Fruit fly (Drosophila melanogaster): Measurements from ENCODE around the gene CHMP2B.

CHMP2B gene

DNA sequence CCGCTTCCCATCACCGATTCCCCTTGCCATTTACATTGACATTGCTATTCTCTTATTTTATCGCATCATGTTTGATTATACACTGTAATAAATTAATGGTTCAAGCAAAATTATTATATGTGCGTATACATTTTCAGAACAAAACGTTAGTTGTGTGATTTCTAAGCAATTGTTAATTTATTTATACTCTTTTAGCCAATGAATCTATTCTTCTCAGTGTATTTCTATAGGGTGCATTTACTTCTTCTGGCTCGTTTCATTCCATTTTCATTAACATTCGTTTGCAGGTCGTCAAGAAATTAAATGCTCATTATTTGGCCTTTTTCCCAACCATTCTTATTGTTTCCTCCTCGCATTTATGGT lies 48.1 kb downstream of the CHMP2B start (continued):
- no peak for TF ChIP-seq abd-A (tag; optimal IDR thresholded peaks at IDR 0.05)
- no peak for TF ChIP-seq corto (GFP tag; optimal IDR thresholded peaks at IDR 0.05)
- no peak for TF ChIP-seq eyg (GFP tag; optimal IDR thresholded peaks at IDR 0.05)
- no peak for TF ChIP-seq CG12744 (GFP tag; optimal IDR thresholded peaks at IDR 0.05)
- peak; percentile 23 for TF ChIP-seq HHEX (GFP tag; optimal IDR thresholded peaks at IDR 0.05)
- TF ChIP-seq CG8089 (GFP tag; optimal IDR thresholded peaks at IDR 0.05), result peak; percentile 59
- TF ChIP-seq jumu (GFP tag; optimal IDR thresholded peaks at IDR 0.05), result peak; percentile 1
- no peak for TF ChIP-seq ato (GFP tag; IDR thresholded peaks at IDR 0.05; ENCODE audit: partially characterized antibody)
- no peak for TF ChIP-seq lbe (GFP tag; optimal IDR thresholded peaks at IDR 0.05)
- no peak for TF ChIP-seq tx (GFP tag; optimal IDR thresholded peaks at IDR 0.05)
- TF ChIP-seq CG32767 (GFP tag; IDR thresholded peaks at IDR 0.05), result peak; percentile 51; the same call in 1 of the 2 replicates
- TF ChIP-seq D19B (GFP tag; optimal IDR thresholded peaks at IDR 0.05), result peak; percentile 13
- no peak for TF ChIP-seq MTF-1 (GFP tag; optimal IDR thresholded peaks at IDR 0.05; ENCODE audit: borderline replicate concordance)
- no peak for TF ChIP-seq CG15011 (GFP tag; optimal IDR thresholded peaks at IDR 0.05)
- TF ChIP-seq fd3F (GFP tag; optimal IDR thresholded peaks at IDR 0.05), result peak; percentile 8
- no peak for TF ChIP-seq fru (optimal IDR thresholded peaks at IDR 0.05)
- TF ChIP-seq D (optimal IDR thresholded peaks at IDR 0.05), result no peak
- TF ChIP-seq D (GFP tag; optimal IDR thresholded peaks at IDR 0.05), result peak; percentile 25
- TF ChIP-seq Mad (GFP tag; optimal IDR thresholded peaks at IDR 0.05), result no peak
- TF ChIP-seq dm (GFP tag; optimal IDR thresholded peaks at IDR 0.05), result no peak
- TF ChIP-seq CG3847 (GFP tag; IDR thresholded peaks at IDR 0.05), result 0 out of 2 replicates have a peak, but pooled peaks have one; percentile 18
- TF ChIP-seq Oli (tag; optimal IDR thresholded peaks at IDR 0.05), result peak; percentile 65
- TF ChIP-seq CG4820 (GFP tag; optimal IDR thresholded peaks at IDR 0.05), result peak; percentile 57
- TF ChIP-seq CG2889 (GFP tag; IDR thresholded peaks at IDR 0.05), result no peak; the same call in 2 of the 3 replicates
- peak; percentile 52 for TF ChIP-seq Hsf (GFP tag; optimal IDR thresholded peaks at IDR 0.05)
- no peak for TF ChIP-seq CG1647 (GFP tag; optimal IDR thresholded peaks at IDR 0.05)
- peak; percentile 66 for TF ChIP-seq zf30C (GFP tag; optimal IDR thresholded peaks at IDR 0.05)
- no peak for TF ChIP-seq bigmax (GFP tag; optimal IDR thresholded peaks at IDR 0.05)
- TF ChIP-seq Hr3 (GFP tag; optimal IDR thresholded peaks at IDR 0.05), result peak; percentile 38
- no peak for TF ChIP-seq CG4617 (GFP tag; optimal IDR thresholded peaks at IDR 0.05; ENCODE audit: borderline replicate concordance)
- TF ChIP-seq CG33557 (GFP tag; optimal IDR thresholded peaks at IDR 0.05), result peak; percentile 40
- peak; percentile 53 for TF ChIP-seq CG10654 (GFP tag; optimal IDR thresholded peaks at IDR 0.05)
- TF ChIP-seq cas (GFP tag; IDR thresholded peaks at IDR 0.05), result no peak
- TF ChIP-seq usp (GFP tag; optimal IDR thresholded peaks at IDR 0.05), result no peak
- TF ChIP-seq NK7.1 (GFP tag; optimal IDR thresholded peaks at IDR 0.05), result no peak
- TF ChIP-seq cato (GFP tag; optimal IDR thresholded peaks at IDR 0.05; ENCODE audit: borderline replicate concordance), result no peak
- peak; percentile 57 for TF ChIP-seq B-H1 (GFP tag; IDR thresholded peaks at IDR 0.05)
- TF ChIP-seq Ravus (GFP tag; IDR thresholded peaks at IDR 0.05), result no peak
- no peak for TF ChIP-seq CG13775 (GFP tag; optimal IDR thresholded peaks at IDR 0.05)
- peak; percentile 23 for TF ChIP-seq CG3407 (GFP tag; optimal IDR thresholded peaks at IDR 0.05)
- no peak for TF ChIP-seq CG1792 (GFP tag; optimal IDR thresholded peaks at IDR 0.05)
- peak; percentile 75 for TF ChIP-seq Spps (tag; optimal IDR thresholded peaks at IDR 0.05)
- no peak for TF ChIP-seq eve (GFP tag; optimal IDR thresholded peaks at IDR 0.05)
- peak; percentile 57 for TF ChIP-seq Rfx (GFP tag; IDR thresholded peaks at IDR 0.05)
- peak; percentile 79 for TF ChIP-seq nmo (GFP tag; optimal IDR thresholded peaks at IDR 0.05)
- TF ChIP-seq CG17612 (GFP tag; IDR thresholded peaks at IDR 0.05), result no peak
- TF ChIP-seq toy (GFP tag; IDR thresholded peaks at IDR 0.05), result no peak
- TF ChIP-seq tll (GFP tag; optimal IDR thresholded peaks at IDR 0.05), result no peak
- peak; percentile 66 for TF ChIP-seq grau (tag; optimal IDR thresholded peaks at IDR 0.05)
- TF ChIP-seq CG30431 (GFP tag; optimal IDR thresholded peaks at IDR 0.05), result peak; percentile 30
- peak; percentile 62 for TF ChIP-seq Xbp1 (GFP tag; optimal IDR thresholded peaks at IDR 0.05)
- TF ChIP-seq CG2678 (tag; optimal IDR thresholded peaks at IDR 0.05), result peak; percentile 59

Measured in whole organism, embryonic.